Worm (Caenorhabditis elegans): ENCODE results near the gene sre-42.

ce11 chrII:12417514-12417913 is 30.8 kb upstream of the sre-42 start, which contains the start of gene sre-27:
- TF ChIP-seq unc-62 (GFP tag; optimal IDR thresholded peaks at IDR 0.05) (no peak), ztf-11 (tag; optimal IDR thresholded peaks at IDR 0.05) (no peak), fos-1 (tag; optimal IDR thresholded peaks at IDR 0.05) (no peak), ama-1 (optimal IDR thresholded peaks at IDR 0.05) (no peak), peb-1 (tag; optimal IDR thresholded peaks at IDR 0.05) (no peak)
